Worm (Caenorhabditis elegans) whole organism, L1 larva: Measurements from ENCODE around the gene bigr-1.

Experiments
- nhr-47 ChIP-seq: sonication (generic microtip); optimal IDR thresholded peaks from 2 replicates; lab custom pipeline; 2016; ENCODE audit warnings: mild to moderate bottlenecking, missing genetic modification characterization, moderate library complexity, missing compliant biosample characterization
- pag-3 ChIP-seq: sonication (generic microtip); optimal IDR thresholded peaks from 2 replicates; lab custom pipeline; 2017; ENCODE audit warnings: missing genetic modification characterization, mild to moderate bottlenecking, missing compliant biosample characterization, antibody characterized with exemption, borderline replicate concordance; ENCODE audit not compliant: insufficient read depth
- snpc-4 ChIP-seq: fragments of 150-350 bp; optimal IDR thresholded peaks from 2 replicates; lab custom pipeline; 2014; ENCODE audit warnings: missing biosample characterization, missing genetic modification characterization

DNA sequence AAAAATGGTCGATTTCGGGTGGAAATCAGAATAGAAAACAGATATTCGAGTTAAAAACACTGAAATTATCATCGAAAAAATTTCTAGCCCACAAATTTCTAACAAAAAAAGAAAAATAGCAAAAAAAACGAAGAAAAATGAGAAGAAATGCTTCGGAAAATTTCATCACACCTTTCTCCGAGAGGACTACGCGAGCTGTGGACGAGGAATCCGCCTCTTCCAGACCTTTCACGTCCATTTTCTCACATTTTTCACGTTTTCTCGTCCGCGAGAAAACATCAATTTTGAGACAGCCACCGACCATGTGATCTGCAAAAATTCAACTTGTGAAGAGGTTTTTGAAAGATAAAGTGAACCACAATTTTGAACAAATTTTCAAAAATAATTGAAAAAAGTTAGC is 5.0 kb upstream of the bigr-1 start:
- TF ChIP-seq pag-3 (tag; lab: Kevin White, UChicago) (no peak), snpc-4 (no peak), nhr-47 (no peak)
